Worm (Caenorhabditis elegans) whole organism, L4 larva: ENCODE data around the gene str-77.

Experiments used
- F26F4.8 ChIP-seq: fragments of 200-800 bp; sonication (Bioruptor generic); conservative IDR thresholded peaks from 2 replicates; pipeline ENCODE4 v1.3.6; 2022; ENCODE audit warnings: missing genetic modification characterization, missing compliant biosample characterization
- ceh-28 ChIP-seq: fragments of 150-350 bp; optimal IDR thresholded peaks from 2 replicates; lab custom pipeline; 2014; ENCODE audit warnings: missing biosample characterization, missing genetic modification reagents, missing genetic modification characterization
- ces-1 ChIP-seq: fragments of 150-350 bp; sonication (generic microtip); optimal IDR thresholded peaks from 4 replicates; lab custom pipeline; 2014; ENCODE audit warnings: missing biosample characterization, missing genetic modification reagents, missing genetic modification characterization
- duxl-1 ChIP-seq: sonication (generic microtip); optimal IDR thresholded peaks from 2 replicates; lab custom pipeline; 2016; ENCODE audit warnings: mild to moderate bottlenecking, missing genetic modification characterization, moderate library complexity, missing compliant biosample characterization; ENCODE audit not compliant: poor library complexity
- dve-1 ChIP-seq: sonication (generic microtip); optimal IDR thresholded peaks from 2 replicates; lab custom pipeline; 2017; ENCODE audit warnings: antibody characterized with exemption, mild to moderate bottlenecking, missing genetic modification characterization, missing compliant biosample characterization; ENCODE audit not compliant: insufficient read depth
- fos-1 ChIP-seq: fragments of 150-350 bp; optimal IDR thresholded peaks from 2 replicates; lab custom pipeline; 2014; ENCODE audit warnings: missing biosample characterization, missing genetic modification characterization
- hlh-30 ChIP-seq: sonication (generic microtip); optimal IDR thresholded peaks from 2 replicates; lab custom pipeline; 2017; ENCODE audit warnings: antibody characterized with exemption, mild to moderate bottlenecking, missing genetic modification characterization, missing compliant biosample characterization; ENCODE audit not compliant: insufficient read depth
- lin-39 ChIP-seq: fragments of 150-350 bp; optimal IDR thresholded peaks from 2 replicates; lab custom pipeline; 2014; ENCODE audit warnings: missing biosample characterization, missing genetic modification reagents, missing genetic modification characterization
- mdl-1 ChIP-seq, 2 experiments: fragments of 150-350 bp in 1 of 2; sonication (generic microtip) in 1 of 2; optimal IDR thresholded peaks; 2 replicates each; lab custom pipeline; 2014 to 2017; ENCODE audit warnings: missing biosample characterization in 2 of 2, missing genetic modification characterization in 2 of 2
- pha-4 ChIP-seq, 2 experiments: fragments of 150-350 bp in 1 of 2; fragments of 200-800 bp in 1 of 2; sonication (Bioruptor generic) in 1 of 2; IDR thresholded peaks in 1 of 2; optimal IDR thresholded peaks in 1 of 2; 2 replicates each; pipeline versions ENCODE4 v1.3.6 to Lab custom; 2014 to 2022; ENCODE audit warnings: missing genetic modification characterization in 2 of 2, missing genetic modification reagents in 2 of 2, missing biosample characterization in 1 of 2, missing compliant biosample characterization in 1 of 2
- unc-39 ChIP-seq: sonication (generic microtip); optimal IDR thresholded peaks from 2 replicates; lab custom pipeline; 2017; ENCODE audit warnings: missing biosample characterization, missing genetic modification characterization
- unc-62 ChIP-seq, 3 experiments: fragments of 150-350 bp in 1 of 3; sonication (generic microtip); optimal IDR thresholded peaks in 2 of 3; peaks in 1 of 3; 1 replicate in 1 of 3; 2 replicates in 2 of 3; lab custom pipeline; 2014 to 2017; ENCODE audit warnings: missing biosample characterization in 3 of 3, missing genetic modification characterization in 3 of 3, missing genetic modification reagents in 3 of 3, missing genotype in 1 of 3
- ztf-7 ChIP-seq: fragments of 150-350 bp; optimal IDR thresholded peaks from 2 replicates; lab custom pipeline; 2014; ENCODE audit warnings: missing biosample characterization, missing genetic modification characterization

- TF ChIP-seq lin-39 (tag; lab: Kevin White, UChicago), result no peak
- TF ChIP-seq dve-1 (tag; lab: Kevin White, UChicago), result no peak
- TF ChIP-seq duxl-1, result no peak
- no peak for TF ChIP-seq pha-4 (GFP tag; IDR thresholded peaks at IDR 0.05; lab: Robert Waterston, UW)
- no peak for TF ChIP-seq pha-4 (tag; optimal IDR thresholded peaks at IDR 0.05; lab: Kevin White, UChicago)
- TF ChIP-seq ztf-7 (tag; lab: Kevin White, UChicago), result no peak
- no peak for TF ChIP-seq fos-1 (tag; lab: Kevin White, UChicago)
- no peak for TF ChIP-seq mdl-1 (tag; optimal IDR thresholded peaks at IDR 0.05; lab: Kevin White, UChicago)
- no peak for TF ChIP-seq unc-39 (tag; lab: Kevin White, UChicago)
- TF ChIP-seq ceh-28 (tag; lab: Kevin White, UChicago), result no peak
- no peak for TF ChIP-seq ces-1 (GFP tag; lab: Kevin White, UChicago)
- TF ChIP-seq hlh-30, result no peak
- no peak for TF ChIP-seq unc-62 (GFP tag; optimal IDR thresholded peaks at IDR 0.05 in 1 of 2; lab: Kevin White, UChicago)
- TF ChIP-seq unc-62 (tag; optimal IDR thresholded peaks at IDR 0.05; lab: Kevin White, UChicago), result no peak
- no peak for TF ChIP-seq F26F4.8 (GFP tag; lab: Robert Waterston, UW)
Observed at ce11 chrV:17696753-17697152, 22.0 kb upstream of the str-77 start, which contains the start of gene spp-29.
